Worm (Caenorhabditis elegans) whole organism, mixed stage, embryonic: ENCODE measurements around the gene W10C6.2.

Experiments used
- elt-3 ChIP-seq: fragments of 150-350 bp; optimal IDR thresholded peaks from 2 replicates; lab custom pipeline; 2014; ENCODE audit warnings: missing biosample characterization, missing genetic modification characterization
- lin-13 ChIP-seq: fragments of 150-350 bp; optimal IDR thresholded peaks from 2 replicates; lab custom pipeline; 2014; ENCODE audit warnings: missing biosample characterization, missing genetic modification characterization
- nhr-2 ChIP-seq: fragments of 150-350 bp; optimal IDR thresholded peaks from 2 replicates; lab custom pipeline; 2014; ENCODE audit warnings: missing biosample characterization, missing genetic modification characterization
- nhr-237 ChIP-seq: fragments of 150-350 bp; optimal IDR thresholded peaks from 2 replicates; lab custom pipeline; 2014; ENCODE audit warnings: missing biosample characterization, missing genetic modification characterization
- pha-4 ChIP-seq: fragments of 150-350 bp; optimal IDR thresholded peaks from 2 replicates; lab custom pipeline; 2018; ENCODE audit warnings: missing biosample characterization, missing genetic modification reagents, missing genetic modification characterization
- snpc-4 ChIP-seq: fragments of 150-350 bp; optimal IDR thresholded peaks from 2 replicates; lab custom pipeline; 2014; ENCODE audit warnings: missing biosample characterization, missing genetic modification characterization
- unc-39 ChIP-seq: fragments of 150-350 bp; optimal IDR thresholded peaks from 2 replicates; lab custom pipeline; 2014; ENCODE audit warnings: missing biosample characterization, missing genetic modification characterization
- unc-62 ChIP-seq: fragments of 150-350 bp; optimal IDR thresholded peaks from 2 replicates; lab custom pipeline; 2014; ENCODE audit warnings: missing biosample characterization, missing genetic modification reagents, missing genetic modification characterization
- ztf-11 ChIP-seq: fragments of 150-350 bp; optimal IDR thresholded peaks from 2 replicates; lab custom pipeline; 2014; ENCODE audit warnings: missing biosample characterization, missing genetic modification characterization

- TF ChIP-seq ztf-11 (no peak), nhr-237 (tag; lab: Kevin White, UChicago) (no peak), elt-3 (no peak), snpc-4 (tag; lab: Kevin White, UChicago) (no peak), lin-13 (tag; lab: Kevin White, UChicago) (no peak), pha-4 (no peak), nhr-2 (no peak), unc-62 (no peak), unc-39 (tag; lab: Kevin White, UChicago) (no peak)
Measured at ce11 chrII:11163291-11163690, 41.6 kb upstream of the W10C6.2 start.
